Fruit fly (Drosophila melanogaster): ENCODE data around the gene CG33978.

The CG33978 gene

DNA sequence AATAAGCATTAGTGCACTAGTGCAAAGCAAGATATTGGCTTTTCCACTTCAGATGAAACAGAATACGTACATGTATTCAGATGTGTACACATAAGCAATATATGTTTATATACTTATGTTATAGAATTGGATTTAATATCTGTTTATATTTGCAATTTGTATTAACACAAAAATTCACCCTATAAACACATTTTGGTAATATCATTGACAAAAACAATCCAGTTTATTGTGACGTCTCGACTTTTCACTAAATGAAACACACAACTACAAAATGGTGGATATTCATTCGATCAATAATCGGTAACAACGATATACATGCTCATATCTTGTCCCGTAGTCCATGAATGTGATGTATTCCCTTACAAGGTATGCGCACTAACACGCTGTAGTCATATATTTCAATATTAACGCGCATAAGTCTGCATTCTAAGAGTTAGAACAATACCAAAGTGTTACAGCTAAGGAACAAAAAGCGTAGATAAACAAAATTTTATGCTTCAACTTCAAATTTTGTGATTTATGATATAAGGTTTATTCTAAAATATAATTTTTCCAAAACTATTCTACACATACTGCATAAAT is 30.3 kb upstream of the CG33978 start, which contains the start of gene CG31998 (continued):
- no peak for TF ChIP-seq CG43689 (GFP tag; IDR thresholded peaks at IDR 0.05)
- no peak for TF ChIP-seq CG30431 (GFP tag; optimal IDR thresholded peaks at IDR 0.05)
- no peak for TF ChIP-seq kni (GFP tag; optimal IDR thresholded peaks at IDR 0.05)
- TF ChIP-seq CG3407 (GFP tag; optimal IDR thresholded peaks at IDR 0.05), result no peak
- peak; percentile 98 for TF ChIP-seq CG17802 (tag; optimal IDR thresholded peaks at IDR 0.05)
- TF ChIP-seq Aef1 (GFP tag; IDR thresholded peaks at IDR 0.05), result no peak
- no peak for TF ChIP-seq CG12299 (tag; optimal IDR thresholded peaks at IDR 0.05)
- TF ChIP-seq Hr39 (optimal IDR thresholded peaks at IDR 0.05), result no peak
- no peak for TF ChIP-seq dmrt99B (tag; optimal IDR thresholded peaks at IDR 0.05)
- no peak for TF ChIP-seq jumu (GFP tag; optimal IDR thresholded peaks at IDR 0.05)
- TF ChIP-seq CG14441 (GFP tag; IDR thresholded peaks at IDR 0.05), result no peak
- no peak for TF ChIP-seq ac (GFP tag; optimal IDR thresholded peaks at IDR 0.05)
- TF ChIP-seq bcd (GFP tag; optimal IDR thresholded peaks at IDR 0.05), result no peak
- TF ChIP-seq zen2 (GFP tag; IDR thresholded peaks at IDR 0.05; ENCODE audit: partially characterized antibody), result no peak
- TF ChIP-seq schlank (tag; optimal IDR thresholded peaks at IDR 0.05), result no peak
- TF ChIP-seq CG30020 (tag; optimal IDR thresholded peaks at IDR 0.05), result peak; percentile 99
- TF ChIP-seq crp (GFP tag; optimal IDR thresholded peaks at IDR 0.05), result no peak
- TF ChIP-seq CG17612 (GFP tag; IDR thresholded peaks at IDR 0.05), result no peak
- TF ChIP-seq CG7357 (GFP tag; IDR thresholded peaks at IDR 0.05), result peak; percentile 97
- TF ChIP-seq Med (GFP tag), result peak; percentile 79
- TF ChIP-seq CG18764 (GFP tag; optimal IDR thresholded peaks at IDR 0.05), result no peak
- TF ChIP-seq run (tag; optimal IDR thresholded peaks at IDR 0.05), result no peak
- no peak for TF ChIP-seq Mrtf (GFP tag; IDR thresholded peaks at IDR 0.05)
- TF ChIP-seq CG15696 (tag; optimal IDR thresholded peaks at IDR 0.05), result no peak
- no peak for TF ChIP-seq caup (GFP tag; optimal IDR thresholded peaks at IDR 0.05; ENCODE audit: severe bottlenecking)
- no peak for TF ChIP-seq CG42726 (GFP tag; IDR thresholded peaks at IDR 0.05; ENCODE audit: partially characterized antibody)
- TF ChIP-seq CG6683 (GFP tag; optimal IDR thresholded peaks at IDR 0.05), result no peak
- peak; percentile 86 for TF ChIP-seq row (GFP tag; IDR thresholded peaks at IDR 0.05)
- peak in 1 of 2 experiments; percentile 31 for TF ChIP-seq dpn (GFP tag; optimal IDR thresholded peaks at IDR 0.05)
- TF ChIP-seq Dip2 (GFP tag; IDR thresholded peaks at IDR 0.05), result no peak
- peak; percentile 11 for TF ChIP-seq CG10267 (tag; optimal IDR thresholded peaks at IDR 0.05)
- no peak for TF ChIP-seq Xrp1 (GFP tag; IDR thresholded peaks at IDR 0.05)
- no peak for TF ChIP-seq hb (GFP tag; IDR thresholded peaks at IDR 0.05; ENCODE audit: partially characterized antibody)
- no peak for TF ChIP-seq Usf (GFP tag; optimal IDR thresholded peaks at IDR 0.05)
- TF ChIP-seq sd (tag; optimal IDR thresholded peaks at IDR 0.05), result no peak
- no peak for TF ChIP-seq CG2875 (GFP tag; optimal IDR thresholded peaks at IDR 0.05)
- TF ChIP-seq CG4404 (GFP tag; IDR thresholded peaks at IDR 0.05), result no peak
- TF ChIP-seq Ravus (GFP tag; IDR thresholded peaks at IDR 0.05), result no peak
- TF ChIP-seq CG14667 (GFP tag; IDR thresholded peaks at IDR 0.05), result no peak
- no peak for TF ChIP-seq CG1529 (GFP tag; optimal IDR thresholded peaks at IDR 0.05)
- TF ChIP-seq h (optimal IDR thresholded peaks at IDR 0.05), result no peak
- no peak for TF ChIP-seq CG4424 (GFP tag; optimal IDR thresholded peaks at IDR 0.05)
- no peak for TF ChIP-seq prd (optimal IDR thresholded peaks at IDR 0.05)
- no peak for TF ChIP-seq prd (GFP tag; IDR thresholded peaks at IDR 0.05)
- no peak for TF ChIP-seq wor (GFP tag; IDR thresholded peaks at IDR 0.05)
- TF ChIP-seq pzg (GFP tag; optimal IDR thresholded peaks at IDR 0.05), result peak; percentile 88
- peak; percentile 100 for TF ChIP-seq ssp (GFP tag; IDR thresholded peaks at IDR 0.05)
- no peak for TF ChIP-seq CG15601 (tag; optimal IDR thresholded peaks at IDR 0.05)
- TF ChIP-seq lbe (GFP tag; optimal IDR thresholded peaks at IDR 0.05), result peak; percentile 11
- TF ChIP-seq bigmax (GFP tag; optimal IDR thresholded peaks at IDR 0.05), result no peak
- no peak for TF ChIP-seq CG8924 (tag; optimal IDR thresholded peaks at IDR 0.05)
- TF ChIP-seq Awh (GFP tag; IDR thresholded peaks at IDR 0.05), result no peak

All from whole organism, embryonic.